Fruit fly (Drosophila melanogaster) whole organism, embryonic: ENCODE results near the gene Syx1A.
A peak's percentile ranks its signal among the peaks of the same experiment; 100 is the strongest.

ENCODE experiments used
- CG10267 ChIP-seq: fragments of 200-800 bp; sonication (Bioruptor generic); optimal IDR thresholded peaks from 2 replicates; lab custom pipeline; 2018; ENCODE audit warnings: missing biosample characterization, mild to moderate bottlenecking, missing genetic modification characterization, moderate library complexity
- CG10431 ChIP-seq: fragments of 200-800 bp; sonication (Bioruptor generic); optimal IDR thresholded peaks from 3 replicates; lab custom pipeline; 2018; ENCODE audit warnings: missing biosample characterization, mild to moderate bottlenecking, missing genetic modification characterization
- CG10979 ChIP-seq: fragments of 200-800 bp; sonication (Bioruptor generic); optimal IDR thresholded peaks from 2 replicates; lab custom pipeline; 2018; ENCODE audit warnings: missing biosample characterization, mild to moderate bottlenecking, missing genetic modification characterization, moderate library complexity
- CG11504 ChIP-seq: fragments of 200-800 bp; sonication (Bioruptor generic); optimal IDR thresholded peaks from 3 replicates; lab custom pipeline; 2019; ENCODE audit warnings: missing biosample characterization, mild to moderate bottlenecking, missing genetic modification characterization, moderate library complexity
- CG12942 ChIP-seq: fragments of 200-800 bp; sonication (Bioruptor generic); optimal IDR thresholded peaks from 3 replicates; lab custom pipeline; 2016; ENCODE audit warnings: missing biosample characterization, missing genetic modification characterization
- CG15011 ChIP-seq: fragments of 200-800 bp; sonication (Bioruptor generic); optimal IDR thresholded peaks from 3 replicates; lab custom pipeline; 2018; ENCODE audit warnings: missing biosample characterization, mild to moderate bottlenecking, missing genetic modification characterization
- CG15269 ChIP-seq: fragments of 200-800 bp; sonication (Bioruptor generic); optimal IDR thresholded peaks from 2 replicates; lab custom pipeline; 2018; ENCODE audit warnings: missing biosample characterization, mild to moderate bottlenecking, missing genetic modification characterization, moderate library complexity
- CG17385 ChIP-seq: fragments of 200-800 bp; sonication (Bioruptor generic); optimal IDR thresholded peaks from 3 replicates; lab custom pipeline; 2018; ENCODE audit warnings: missing biosample characterization, mild to moderate bottlenecking, missing genetic modification characterization
- CG17568 ChIP-seq: fragments of 200-800 bp; sonication (Bioruptor generic); optimal IDR thresholded peaks from 2 replicates; lab custom pipeline; 2018; ENCODE audit warnings: missing biosample characterization, mild to moderate bottlenecking, missing genetic modification characterization, moderate library complexity
- CG17829 ChIP-seq: fragments of 200-800 bp; optimal IDR thresholded peaks from 2 replicates; lab custom pipeline; 2019; ENCODE audit warnings: missing biosample characterization, mild to moderate bottlenecking, missing genetic modification characterization, moderate library complexity
- CG18599 ChIP-seq: fragments of 200-800 bp; sonication (Bioruptor generic); optimal IDR thresholded peaks from 3 replicates; lab custom pipeline; 2017; ENCODE audit warnings: missing biosample characterization, missing genetic modification characterization, mild to moderate bottlenecking, moderate library complexity, missing genetic modification reagents
- CG31224 ChIP-seq: fragments of 200-800 bp; sonication (Bioruptor generic); IDR thresholded peaks from 2 replicates; pipeline ENCODE4 v1.3.6; 2022; ENCODE audit warnings: missing biosample characterization, missing genetic modification characterization
- CG3281 ChIP-seq: fragments of 200-800 bp; sonication (Bioruptor generic); optimal IDR thresholded peaks from 3 replicates; lab custom pipeline; 2017; ENCODE audit warnings: missing biosample characterization, mild to moderate bottlenecking, missing genetic modification characterization
- CG6791 ChIP-seq: fragments of 200-800 bp; sonication (Bioruptor generic); IDR thresholded peaks from 3 replicates; pipeline ENCODE4 v1.3.6; 2022; ENCODE audit warnings: missing biosample characterization, missing genetic modification characterization; ENCODE audit not compliant: partially characterized antibody
- CG7987 ChIP-seq: fragments of 200-800 bp; sonication (Bioruptor generic); optimal IDR thresholded peaks from 2 replicates; lab custom pipeline; 2018; ENCODE audit warnings: missing biosample characterization, mild to moderate bottlenecking, missing genetic modification characterization, moderate library complexity
- CG8944 ChIP-seq: fragments of 200-800 bp; sonication (Bioruptor generic); optimal IDR thresholded peaks from 3 replicates; lab custom pipeline; 2016; ENCODE audit warnings: missing biosample characterization, missing genetic modification characterization
- D19B ChIP-seq: fragments of 200-800 bp; sonication (Bioruptor generic); optimal IDR thresholded peaks from 2 replicates; lab custom pipeline; 2017; ENCODE audit warnings: missing biosample characterization, mild to moderate bottlenecking, missing genetic modification characterization
- Dad ChIP-seq: fragments of 200-800 bp; sonication (Bioruptor generic); optimal IDR thresholded peaks from 3 replicates; lab custom pipeline; 2016; ENCODE audit warnings: missing biosample characterization, missing genetic modification characterization
- Fer3 ChIP-seq: fragments of 200-800 bp; sonication (Bioruptor generic); optimal IDR thresholded peaks from 2 replicates; lab custom pipeline; 2018; ENCODE audit warnings: missing biosample characterization, mild to moderate bottlenecking, missing genetic modification characterization, moderate library complexity
- HLH3B ChIP-seq: fragments of 200-800 bp; sonication (Bioruptor generic); IDR thresholded peaks from 2 replicates; pipeline ENCODE4 v1.3.6; 2022; ENCODE audit warnings: missing biosample characterization, missing genetic modification characterization
- Hand ChIP-seq: fragments of 200-800 bp; sonication (Bioruptor generic); optimal IDR thresholded peaks from 2 replicates; lab custom pipeline; 2017; ENCODE audit warnings: mild to moderate bottlenecking, missing biosample characterization, missing genetic modification reagents, missing genetic modification characterization
- Hmr ChIP-seq: fragments of 200-800 bp; sonication (Bioruptor generic); optimal IDR thresholded peaks from 3 replicates; lab custom pipeline; 2017; ENCODE audit warnings: mild to moderate bottlenecking, missing biosample characterization, missing genetic modification reagents, missing genetic modification characterization
- Lim3 ChIP-seq: fragments of 200-800 bp; sonication (Bioruptor generic); IDR thresholded peaks from 2 replicates; pipeline ENCODE4 v1.3.6; 2022; ENCODE audit warnings: missing biosample characterization, missing genetic modification characterization
- Optix ChIP-seq: fragments of 200-800 bp; sonication (Bioruptor generic); IDR thresholded peaks from 3 replicates; pipeline ENCODE4 v1.3.6; 2022; ENCODE audit warnings: missing biosample characterization, missing genetic modification characterization
- Six4 ChIP-seq: fragments of 200-800 bp; sonication (Bioruptor generic); optimal IDR thresholded peaks from 2 replicates; lab custom pipeline; 2016; ENCODE audit warnings: missing biosample characterization, missing genetic modification characterization
- YL-1 ChIP-seq: fragments of 200-800 bp; sonication (Bioruptor generic); optimal IDR thresholded peaks from 3 replicates; lab custom pipeline; 2017; ENCODE audit warnings: missing biosample characterization, mild to moderate bottlenecking, missing genetic modification characterization
- ap ChIP-seq: fragments of 200-800 bp; sonication (Bioruptor generic); IDR thresholded peaks from 2 replicates; pipeline ENCODE4 v1.3.6; 2022; ENCODE audit warnings: missing biosample characterization, missing genetic modification characterization
- btn ChIP-seq: fragments of 200-800 bp; sonication (Bioruptor generic); optimal IDR thresholded peaks from 2 replicates; lab custom pipeline; 2016; ENCODE audit warnings: missing biosample characterization, missing genetic modification characterization
- caup ChIP-seq: fragments of 200-800 bp; sonication (Bioruptor generic); optimal IDR thresholded peaks from 3 replicates; lab custom pipeline; 2017; ENCODE audit warnings: missing biosample characterization, mild to moderate bottlenecking, missing genetic modification characterization, moderate library complexity; ENCODE audit not compliant: severe bottlenecking
- chinmo ChIP-seq: fragments of 200-800 bp; sonication (Bioruptor generic); IDR thresholded peaks from 4 replicates; pipeline ENCODE4 v1.3.6; 2022; ENCODE audit warnings: missing biosample characterization, missing genetic modification characterization; ENCODE audit not compliant: partially characterized antibody
- chm ChIP-seq: fragments of 200-800 bp; sonication (Bioruptor generic); IDR thresholded peaks from 2 replicates; pipeline ENCODE4 v1.3.6; 2022; ENCODE audit warnings: missing biosample characterization, missing genetic modification characterization
- dpn ChIP-seq, 2 experiments: fragments of 200-800 bp; sonication (Bioruptor generic); optimal IDR thresholded peaks; 3 replicates each; lab custom pipeline; 2016; ENCODE audit warnings: missing biosample characterization in 2 of 2, missing genetic modification characterization in 2 of 2
- emc ChIP-seq: fragments of 200-800 bp; sonication (Bioruptor generic); optimal IDR thresholded peaks from 2 replicates; lab custom pipeline; 2016; ENCODE audit warnings: missing biosample characterization, missing genetic modification characterization
- ftz-f1 ChIP-seq: fragments of 200-800 bp; sonication (Bioruptor generic); optimal IDR thresholded peaks from 2 replicates; lab custom pipeline; 2016; ENCODE audit warnings: missing biosample characterization, missing genetic modification characterization
- grau ChIP-seq: fragments of 200-800 bp; optimal IDR thresholded peaks from 3 replicates; lab custom pipeline; 2019; ENCODE audit warnings: missing biosample characterization, mild to moderate bottlenecking, missing genetic modification characterization, moderate library complexity
- gsb-n ChIP-seq: fragments of 200-800 bp; sonication (Bioruptor generic); optimal IDR thresholded peaks from 3 replicates; lab custom pipeline; 2018; ENCODE audit warnings: missing biosample characterization, mild to moderate bottlenecking, missing genetic modification characterization
- her ChIP-seq: fragments of 200-800 bp; sonication (Bioruptor generic); optimal IDR thresholded peaks from 2 replicates; lab custom pipeline; 2016; ENCODE audit warnings: missing biosample characterization, missing genetic modification characterization
- hkb ChIP-seq, 2 experiments: fragments of 200-800 bp in 1 of 2; fragments of >200 bp in 1 of 2; sonication (Bioruptor generic) in 1 of 2; IDR thresholded peaks in 1 of 2; optimal IDR thresholded peaks in 1 of 2; 2 replicates each; pipeline versions ENCODE4 v1.3.6 to Lab custom; 2017 to 2022; ENCODE audit warnings: missing biosample characterization in 1 of 2, missing genetic modification characterization in 1 of 2
- kah ChIP-seq: fragments of 200-800 bp; sonication (Bioruptor generic); optimal IDR thresholded peaks from 2 replicates; lab custom pipeline; 2018; ENCODE audit warnings: missing biosample characterization, mild to moderate bottlenecking, missing genetic modification characterization
- nerfin-2 ChIP-seq: fragments of 200-800 bp; sonication (Bioruptor generic); IDR thresholded peaks from 2 replicates; pipeline ENCODE4 v1.3.6; 2022; ENCODE audit warnings: missing biosample characterization, missing genetic modification characterization; ENCODE audit not compliant: partially characterized antibody
- odd ChIP-seq: fragments of 200-800 bp; sonication (Bioruptor generic); optimal IDR thresholded peaks from 2 replicates; lab custom pipeline; 2017; ENCODE audit warnings: missing biosample characterization, mild to moderate bottlenecking, missing genetic modification characterization
- pnt ChIP-seq: fragments of 200-800 bp; sonication (Bioruptor generic); optimal IDR thresholded peaks from 3 replicates; lab custom pipeline; 2016; ENCODE audit warnings: missing biosample characterization, missing genetic modification characterization
- prd ChIP-seq, 3 experiments: fragments of >200 bp in 2 of 3; fragments of 200-800 bp in 1 of 3; sonication (Bioruptor generic) in 1 of 3; optimal IDR thresholded peaks in 2 of 3; IDR thresholded peaks in 1 of 3; 2 replicates in 2 of 3; 3 replicates in 1 of 3; pipeline versions ENCODE4 v1.3.6 to Lab custom; 2017 to 2022; ENCODE audit warnings: missing biosample characterization in 1 of 3, missing genetic modification characterization in 1 of 3
- tin ChIP-seq: fragments of 200-800 bp; sonication (Bioruptor generic); optimal IDR thresholded peaks from 3 replicates; lab custom pipeline; 2016; ENCODE audit warnings: missing biosample characterization, missing genetic modification characterization
- tio ChIP-seq: fragments of 200-800 bp; sonication (Bioruptor generic); optimal IDR thresholded peaks from 2 replicates; lab custom pipeline; 2017; ENCODE audit warnings: missing biosample characterization, missing genetic modification characterization, inconsistent platforms
- tll ChIP-seq, 2 experiments: fragments of 200-800 bp in 1 of 2; fragments of >200 bp in 1 of 2; sonication (Bioruptor generic) in 1 of 2; optimal IDR thresholded peaks; 2 replicates each; lab custom pipeline; 2017 to 2019; ENCODE audit warnings: missing biosample characterization in 2 of 2, missing genetic modification characterization in 2 of 2, mild to moderate bottlenecking in 1 of 2, moderate library complexity in 1 of 2
- twi ChIP-seq: fragments of 200-800 bp; optimal IDR thresholded peaks from 2 replicates; lab custom pipeline; 2019; ENCODE audit warnings: missing biosample characterization, mild to moderate bottlenecking, missing genetic modification characterization, moderate library complexity
- unc-4 ChIP-seq: fragments of 200-800 bp; sonication (Bioruptor generic); IDR thresholded peaks from 2 replicates; pipeline ENCODE4 v1.3.6; 2022; ENCODE audit warnings: missing biosample characterization, missing genetic modification characterization; ENCODE audit not compliant: partially characterized antibody

Gene Syx1A

dm6 chr3R:24106059-24106631, 582 bp upstream of the Syx1A start (continued):
- TF ChIP-seq grau (tag; lab: Kevin White, UChicago) (peak; percentile 37), D19B (GFP tag; lab: Kevin White, UChicago) (peak; percentile 6), kah (no peak), HLH3B (no peak), caup (peak; percentile 43), CG6791 (no peak), emc (GFP tag; lab: Kevin White, UChicago) (no peak), Hand (GFP tag; lab: Kevin White, UChicago) (peak; percentile 35), odd (GFP tag; lab: Kevin White, UChicago) (peak; percentile 6), Fer3 (peak; percentile 52), Lim3 (GFP tag; lab: Robert Waterston, UW) (no peak), CG31224 (GFP tag; lab: Robert Waterston, UW) (no peak), CG11504 (tag; lab: Kevin White, UChicago) (peak; percentile 32), nerfin-2 (no peak), gsb-n (tag; lab: Kevin White, UChicago) (peak; percentile 3), btn (GFP tag; lab: Kevin White, UChicago) (no peak), Optix (GFP tag; lab: Robert Waterston, UW) (no peak), CG3281 (GFP tag; lab: Kevin White, UChicago) (peak; percentile 73), ap (GFP tag; lab: Robert Waterston, UW) (no peak), CG12942 (peak; percentile 29), YL-1 (GFP tag; lab: Kevin White, UChicago) (no peak), prd (optimal IDR thresholded peaks at IDR 0.05; lab: Kevin White, UChicago) (no peak), prd (GFP tag; IDR thresholded peaks at IDR 0.05; lab: Robert Waterston, UW) (no peak), Six4 (peak; percentile 43), ftz-f1 (no peak), CG10267 (tag; lab: Kevin White, UChicago) (peak; percentile 92), CG17568 (GFP tag; lab: Kevin White, UChicago) (peak; percentile 73), chinmo (GFP tag; lab: Robert Waterston, UW) (no peak), pnt (GFP tag; lab: Kevin White, UChicago) (no peak), tin (GFP tag; lab: Kevin White, UChicago) (peak; percentile 58), Hmr (peak; percentile 50), CG17385 (peak; percentile 75), tio (GFP tag; lab: Kevin White, UChicago) (peak; percentile 7), CG8944 (no peak), CG7987 (GFP tag; lab: Kevin White, UChicago) (no peak), CG15269 (tag; lab: Kevin White, UChicago) (peak; percentile 59), Dad (GFP tag; lab: Kevin White, UChicago) (peak; percentile 45), CG10431 (GFP tag; lab: Kevin White, UChicago) (no peak), tll (GFP tag; optimal IDR thresholded peaks at IDR 0.05; lab: Kevin White, UChicago) (no peak), CG17829 (tag; lab: Kevin White, UChicago) (peak; percentile 28), CG15011 (GFP tag; lab: Kevin White, UChicago) (no peak), chm (GFP tag; lab: Robert Waterston, UW) (no peak), CG18599 (GFP tag; lab: Kevin White, UChicago) (peak; percentile 76), unc-4 (GFP tag; lab: Robert Waterston, UW) (no peak), dpn (GFP tag; optimal IDR thresholded peaks at IDR 0.05; lab: Kevin White, UChicago) (peak; percentile 42 to 59), CG10979 (tag; lab: Kevin White, UChicago) (peak; percentile 55), twi (tag; lab: Kevin White, UChicago) (no peak), hkb (optimal IDR thresholded peaks at IDR 0.05; lab: Kevin White, UChicago) (no peak), hkb (GFP tag; IDR thresholded peaks at IDR 0.05; lab: Robert Waterston, UW) (no peak), her (GFP tag; lab: Kevin White, UChicago) (no peak)
